Fruit fly (Drosophila melanogaster): ENCODE measurements around the gene chico.

The chico gene

DNA sequence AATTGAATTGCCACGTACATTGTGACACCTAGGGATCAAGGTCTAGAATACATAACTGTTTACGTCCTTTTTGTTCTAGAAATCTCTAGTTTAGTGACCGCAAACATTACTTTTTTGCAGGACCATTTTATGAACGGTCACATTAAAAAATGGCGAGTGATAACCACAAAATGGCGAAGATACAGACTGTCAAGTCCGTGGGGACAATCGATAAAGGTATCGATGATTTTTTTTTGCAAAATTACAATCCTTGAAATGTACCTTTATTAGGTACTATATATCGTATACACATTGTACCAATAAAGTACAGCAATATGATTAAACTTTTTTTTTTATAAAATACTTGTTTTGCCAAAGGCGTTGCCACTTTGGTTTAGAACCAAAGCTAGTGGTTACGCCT, 16.4 kb downstream of the chico start (continued):
- no peak; the same call in 2 of the 3 replicates for TF ChIP-seq Opbp (GFP tag; IDR thresholded peaks at IDR 0.05; ENCODE audit: partially characterized antibody)
- no peak for TF ChIP-seq CG4707 (GFP tag; optimal IDR thresholded peaks at IDR 0.05)
- no peak for TF ChIP-seq Kr (GFP tag; optimal IDR thresholded peaks at IDR 0.05)
- no peak for TF ChIP-seq fd96Cb (tag; optimal IDR thresholded peaks at IDR 0.05)
- no peak for TF ChIP-seq Atf-2 (GFP tag; optimal IDR thresholded peaks at IDR 0.05)
- no peak for TF ChIP-seq caup (GFP tag; optimal IDR thresholded peaks at IDR 0.05; ENCODE audit: severe bottlenecking)
- no peak for TF ChIP-seq CG13424 (tag; optimal IDR thresholded peaks at IDR 0.05)
- no peak for TF ChIP-seq z (GFP tag; IDR thresholded peaks at IDR 0.05)
- TF ChIP-seq pzg (GFP tag; optimal IDR thresholded peaks at IDR 0.05): peak; percentile 13
- TF ChIP-seq Hsf (GFP tag; optimal IDR thresholded peaks at IDR 0.05): no peak
- TF ChIP-seq pfk (GFP tag; optimal IDR thresholded peaks at IDR 0.05): no peak
- TF ChIP-seq gem (tag; optimal IDR thresholded peaks at IDR 0.05): no peak
- no peak for TF ChIP-seq CG32767 (GFP tag; IDR thresholded peaks at IDR 0.05)
- TF ChIP-seq ham (GFP tag; IDR thresholded peaks at IDR 0.05): no peak
- TF ChIP-seq sna (GFP tag; IDR thresholded peaks at IDR 0.05; ENCODE audit: partially characterized antibody): 0 out of 2 replicates have a peak, but pooled peaks have one; percentile 50
- no peak for TF ChIP-seq Usf (GFP tag; optimal IDR thresholded peaks at IDR 0.05)
- TF ChIP-seq CG4820 (GFP tag; optimal IDR thresholded peaks at IDR 0.05): no peak
- TF ChIP-seq chif (GFP tag; optimal IDR thresholded peaks at IDR 0.05): no peak
- no peak for TF ChIP-seq CG2202 (tag; optimal IDR thresholded peaks at IDR 0.05)
- TF ChIP-seq danr (GFP tag; IDR thresholded peaks at IDR 0.05): no peak
- TF ChIP-seq Hmr (GFP tag; optimal IDR thresholded peaks at IDR 0.05): no peak
- TF ChIP-seq dimm (GFP tag; IDR thresholded peaks at IDR 0.05): no peak
- no peak for TF ChIP-seq Rfx (GFP tag; IDR thresholded peaks at IDR 0.05)
- no peak for TF ChIP-seq grau (tag; optimal IDR thresholded peaks at IDR 0.05)
- no peak for TF ChIP-seq CG6654 (GFP tag; optimal IDR thresholded peaks at IDR 0.05)
- TF ChIP-seq dmrt11E (tag; optimal IDR thresholded peaks at IDR 0.05): no peak
- no peak for TF ChIP-seq abd-A (tag; optimal IDR thresholded peaks at IDR 0.05)
- TF ChIP-seq Sox100B (GFP tag; optimal IDR thresholded peaks at IDR 0.05): no peak
- TF ChIP-seq CG4282 (GFP tag; optimal IDR thresholded peaks at IDR 0.05): no peak
- no peak for TF ChIP-seq CG12744 (GFP tag; optimal IDR thresholded peaks at IDR 0.05)
- TF ChIP-seq Gug (GFP tag; IDR thresholded peaks at IDR 0.05): no peak
- TF ChIP-seq C15 (GFP tag; IDR thresholded peaks at IDR 0.05): no peak
- no peak for TF ChIP-seq ERR (GFP tag; optimal IDR thresholded peaks at IDR 0.05)
- TF ChIP-seq CG2129 (GFP tag; IDR thresholded peaks at IDR 0.05; ENCODE audit: partially characterized antibody): 0 out of 2 replicates have a peak, but pooled peaks have one; percentile 26
- no peak for TF ChIP-seq Fer1 (GFP tag; optimal IDR thresholded peaks at IDR 0.05)
- no peak for TF ChIP-seq sima (GFP tag; optimal IDR thresholded peaks at IDR 0.05)
- TF ChIP-seq CG15269 (tag; optimal IDR thresholded peaks at IDR 0.05): no peak
- no peak for TF ChIP-seq CG11456 (GFP tag; IDR thresholded peaks at IDR 0.05)
- no peak for TF ChIP-seq CG7987 (GFP tag; optimal IDR thresholded peaks at IDR 0.05)
- TF ChIP-seq Doc2 (GFP tag; IDR thresholded peaks at IDR 0.05): no peak
- no peak for TF ChIP-seq h (optimal IDR thresholded peaks at IDR 0.05)
- TF ChIP-seq sens (GFP tag): peak; percentile 41
- TF ChIP-seq br (optimal IDR thresholded peaks at IDR 0.05): no peak
- TF ChIP-seq BtbVII (GFP tag; optimal IDR thresholded peaks at IDR 0.05): no peak
- TF ChIP-seq CG13624 (GFP tag; optimal IDR thresholded peaks at IDR 0.05): no peak
- TF ChIP-seq D (optimal IDR thresholded peaks at IDR 0.05): no peak
- TF ChIP-seq D (GFP tag; optimal IDR thresholded peaks at IDR 0.05): no peak
- TF ChIP-seq Poxn (GFP tag; IDR thresholded peaks at IDR 0.05): no peak
- no peak for TF ChIP-seq CG13775 (GFP tag; optimal IDR thresholded peaks at IDR 0.05)
- no peak for TF ChIP-seq GATAe (GFP tag; conservative IDR thresholded peaks at IDR 0.05)
- TF ChIP-seq fu2 (GFP tag; optimal IDR thresholded peaks at IDR 0.05): no peak
- TF ChIP-seq NfI (GFP tag; optimal IDR thresholded peaks at IDR 0.05): no peak
- peak; percentile 62; the same call in 2 of the 3 replicates for TF ChIP-seq CG16813 (GFP tag; IDR thresholded peaks at IDR 0.05; ENCODE audit: partially characterized antibody)
